Worm (Caenorhabditis elegans): ENCODE results near the gene scl-18.
A peak's percentile ranks its signal among the peaks of the same experiment; 100 is the strongest.

The scl-18 gene

DNA sequence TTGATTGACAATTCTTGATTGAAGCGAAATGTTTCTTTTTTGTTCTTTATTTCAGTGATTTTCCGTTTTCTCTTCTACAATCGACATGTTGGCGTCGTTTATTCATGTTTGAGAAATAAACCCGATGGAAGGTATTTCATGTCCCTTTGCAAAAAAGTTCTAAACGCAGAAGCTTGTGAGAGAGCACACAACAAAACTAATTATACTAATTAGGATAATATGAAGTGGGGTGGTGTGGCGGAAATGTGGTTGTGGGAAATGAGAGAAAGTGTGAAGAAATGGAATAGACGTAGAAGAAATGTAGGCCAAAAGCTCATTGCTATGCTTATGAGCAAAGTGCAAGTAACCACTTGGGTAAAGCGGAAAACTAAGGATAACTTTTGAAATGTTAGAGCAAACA lies 28.6 kb upstream of the scl-18 start:
- TF ChIP-seq ceh-82 (tag; optimal IDR thresholded peaks at IDR 0.05) (no peak), mbf-1 (tag; optimal IDR thresholded peaks at IDR 0.05) (no peak), zag-1 (tag; optimal IDR thresholded peaks at IDR 0.05) (no peak), ztf-1 (GFP tag; conservative IDR thresholded peaks at IDR 0.05) (no peak), unc-62 (GFP tag; optimal IDR thresholded peaks at IDR 0.05) (no peak), ZK546.5 (tag; optimal IDR thresholded peaks at IDR 0.05) (no peak), ztf-11 (tag; optimal IDR thresholded peaks at IDR 0.05) (no peak), lin-11 (tag; optimal IDR thresholded peaks at IDR 0.05) (no peak), ztf-4 (tag; optimal IDR thresholded peaks at IDR 0.05) (no peak), nhr-10 (tag; optimal IDR thresholded peaks at IDR 0.05) (no peak), ceh-16 (tag; optimal IDR thresholded peaks at IDR 0.05) (no peak)

DNA sequence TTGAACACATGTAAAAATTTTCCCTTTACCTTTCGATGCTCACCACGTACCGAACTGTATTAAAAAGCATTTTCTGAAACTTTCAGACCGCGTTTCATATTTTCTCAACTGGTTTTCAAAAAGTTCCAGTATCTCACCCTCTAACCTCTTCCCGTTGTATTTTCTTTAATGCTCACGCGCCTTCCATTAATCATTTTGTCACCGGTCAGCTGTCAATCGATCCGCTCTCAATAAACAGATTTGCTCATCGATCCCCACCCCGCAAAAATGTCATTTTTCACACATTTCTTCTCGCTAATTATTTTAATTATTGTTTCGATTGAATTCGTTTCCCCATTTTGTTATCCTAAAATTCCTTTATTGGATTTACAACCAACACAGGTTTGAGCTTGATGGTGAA lies 24.8 kb upstream of the scl-18 start, which contains the start of gene lpr-2:
lpr-2 (plus strand) TSS at position 189 of the 400 bp plus-strand sequence.
- TF ChIP-seq C34F6.9 (tag; optimal IDR thresholded peaks at IDR 0.05), result no peak
- TF ChIP-seq nhr-10 (tag; optimal IDR thresholded peaks at IDR 0.05), result no peak
- no peak for TF ChIP-seq elt-1 (tag; optimal IDR thresholded peaks at IDR 0.05)
- no peak for TF ChIP-seq ztf-11 (tag; optimal IDR thresholded peaks at IDR 0.05)
- TF ChIP-seq lin-13 (GFP tag; optimal IDR thresholded peaks at IDR 0.05), result no peak
- TF ChIP-seq nhr-6 (tag; optimal IDR thresholded peaks at IDR 0.05), result no peak
- no peak for TF ChIP-seq nhr-77 (tag; optimal IDR thresholded peaks at IDR 0.05)
- TF ChIP-seq aly-2 (tag; optimal IDR thresholded peaks at IDR 0.05), result no peak
- TF ChIP-seq F13H6.1 (tag; optimal IDR thresholded peaks at IDR 0.05), result no peak
- TF ChIP-seq nhr-23 (tag; optimal IDR thresholded peaks at IDR 0.05), result no peak
- no peak for TF ChIP-seq zag-1 (tag; optimal IDR thresholded peaks at IDR 0.05)
- TF ChIP-seq blmp-1 (tag; optimal IDR thresholded peaks at IDR 0.05; ENCODE audit: insufficient read depth), result no peak
- no peak for TF ChIP-seq nhr-21 (tag; optimal IDR thresholded peaks at IDR 0.05)
- TF ChIP-seq skn-1 (tag; optimal IDR thresholded peaks at IDR 0.05), result no peak
- no peak for TF ChIP-seq unc-62 (GFP tag; optimal IDR thresholded peaks at IDR 0.05)
- no peak for TF ChIP-seq ztf-4 (tag; optimal IDR thresholded peaks at IDR 0.05)
- TF ChIP-seq dmd-4 (tag; optimal IDR thresholded peaks at IDR 0.05), result no peak

DNA sequence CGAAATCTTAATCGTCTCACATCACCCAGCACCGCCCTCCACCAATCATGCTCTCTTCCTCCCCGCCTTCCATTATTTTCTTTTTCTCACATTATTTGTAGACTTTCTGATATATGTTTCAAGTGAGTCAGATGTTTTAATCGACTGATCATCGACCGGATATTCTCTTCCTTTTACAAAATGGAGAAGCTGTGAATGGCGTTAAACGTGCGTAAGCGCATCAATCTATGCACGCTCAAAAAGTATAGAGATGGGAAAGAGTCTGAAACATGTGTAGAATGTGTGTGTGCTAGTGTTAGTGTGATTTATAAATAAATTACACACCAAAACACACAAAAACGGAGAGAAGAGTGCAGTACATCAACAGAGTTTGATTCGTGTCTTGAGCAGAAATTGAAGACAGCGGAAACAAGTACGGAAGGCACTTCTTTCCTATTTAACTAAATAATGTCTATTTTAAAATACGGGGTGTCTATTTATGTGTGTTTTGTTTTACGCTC lies 22.8 kb upstream of the scl-18 start:
- TF ChIP-seq unc-55 (GFP tag; optimal IDR thresholded peaks at IDR 0.05), result peak; percentile 35
- no peak for TF ChIP-seq lin-13 (GFP tag; optimal IDR thresholded peaks at IDR 0.05)

DNA sequence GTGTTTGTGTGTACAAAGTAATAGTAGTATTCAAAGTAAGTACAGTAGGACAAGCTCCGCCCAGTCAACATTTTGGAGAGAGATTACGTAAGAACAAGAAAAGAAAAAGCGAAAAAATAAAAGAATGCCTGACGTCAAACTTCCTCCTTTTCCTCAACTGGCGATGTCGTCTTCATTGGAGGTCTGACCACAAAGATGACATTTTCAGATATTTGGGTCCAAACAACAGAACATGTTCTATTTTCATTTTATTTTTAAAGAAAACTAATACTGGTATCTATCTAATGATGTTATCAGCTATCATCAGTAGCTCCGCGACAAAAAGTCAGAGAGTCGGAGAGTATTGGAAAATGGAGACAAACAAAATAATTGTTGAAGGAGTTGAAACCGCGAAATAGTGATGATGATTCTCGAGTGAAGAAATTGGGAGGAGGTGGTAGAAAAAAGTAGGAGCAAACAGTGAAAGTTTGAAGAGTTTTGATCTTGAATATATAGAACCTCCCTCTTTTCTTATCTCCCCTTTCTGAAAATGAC lies 19.5 kb upstream of the scl-18 start, which contains the start of gene lips-5:
lips-5 (minus strand) TSS at position 51 of the 534 bp plus-strand sequence.
- peak; percentile 22 for TF ChIP-seq fos-1 (tag; optimal IDR thresholded peaks at IDR 0.05)
- TF ChIP-seq unc-62 (GFP tag; optimal IDR thresholded peaks at IDR 0.05), result no peak
- no peak for TF ChIP-seq lsy-2 (tag; optimal IDR thresholded peaks at IDR 0.05)
- TF ChIP-seq nhr-11 (tag; optimal IDR thresholded peaks at IDR 0.05), result no peak
- no peak for TF ChIP-seq blmp-1 (tag; optimal IDR thresholded peaks at IDR 0.05; ENCODE audit: insufficient read depth)
- TF ChIP-seq nhr-6 (tag; optimal IDR thresholded peaks at IDR 0.05), result no peak
- TF ChIP-seq Y55F3AM.14 (GFP tag; optimal IDR thresholded peaks at IDR 0.05), result no peak

DNA sequence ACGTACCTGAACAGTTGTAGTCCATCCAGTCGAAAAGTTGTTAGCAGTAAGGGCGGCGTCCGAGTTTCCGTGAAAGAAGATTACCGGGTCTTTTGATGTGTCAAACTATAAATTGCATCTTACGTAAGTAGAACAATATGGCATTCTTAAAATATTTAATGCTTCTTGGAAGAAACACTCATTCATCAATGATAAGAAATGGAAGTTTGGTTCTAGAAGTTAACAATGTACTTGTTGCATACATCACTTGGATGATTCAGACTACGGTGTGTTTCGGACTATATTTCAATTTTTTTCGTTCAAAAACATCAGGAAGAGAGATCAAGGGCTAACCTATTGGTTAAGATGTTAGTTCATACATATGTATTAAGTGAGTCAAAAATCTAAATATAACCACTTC lies 17.9 kb upstream of the scl-18 start:
- TF ChIP-seq elt-3 (tag; optimal IDR thresholded peaks at IDR 0.05) (no peak), nhr-77 (tag; optimal IDR thresholded peaks at IDR 0.05) (no peak), zag-1 (tag; optimal IDR thresholded peaks at IDR 0.05) (no peak), mbf-1 (tag; optimal IDR thresholded peaks at IDR 0.05) (no peak), nhr-21 (tag; optimal IDR thresholded peaks at IDR 0.05) (no peak), ceh-16 (tag; optimal IDR thresholded peaks at IDR 0.05) (no peak), unc-55 (GFP tag; optimal IDR thresholded peaks at IDR 0.05) (no peak), egl-27 (tag; optimal IDR thresholded peaks at IDR 0.05) (no peak), unc-62 (GFP tag; optimal IDR thresholded peaks at IDR 0.05) (no peak), sma-3 (GFP tag; optimal IDR thresholded peaks at IDR 0.05) (no peak), lin-13 (GFP tag; optimal IDR thresholded peaks at IDR 0.05) (no peak)

DNA sequence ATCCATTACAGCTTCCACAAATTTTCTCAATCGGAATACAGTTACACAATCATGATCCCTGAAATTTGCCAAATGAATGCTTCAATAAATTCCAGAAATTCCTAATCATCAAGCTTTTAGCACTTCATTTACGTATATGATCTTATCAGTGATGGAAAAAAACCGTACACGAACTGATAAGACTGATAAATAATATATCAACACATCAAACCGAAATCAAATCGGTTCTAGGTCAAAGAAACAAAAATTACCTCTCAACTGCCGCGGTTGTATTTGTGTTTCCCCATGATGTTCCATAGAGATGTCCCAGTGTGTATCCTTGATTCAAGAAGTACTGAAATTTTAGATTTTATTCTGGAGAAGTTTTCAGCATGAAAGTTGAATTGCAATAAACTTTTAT lies 16.8 kb upstream of the scl-18 start:
- TF ChIP-seq lin-39 (tag; optimal IDR thresholded peaks at IDR 0.05) (no peak), nhr-129 (tag; optimal IDR thresholded peaks at IDR 0.05) (no peak), ama-1 (optimal IDR thresholded peaks at IDR 0.05) (no peak), unc-62 (GFP tag; optimal IDR thresholded peaks at IDR 0.05) (no peak), elt-1 (tag; optimal IDR thresholded peaks at IDR 0.05) (no peak), lin-11 (tag; optimal IDR thresholded peaks at IDR 0.05) (no peak), Y55F3AM.14 (GFP tag; optimal IDR thresholded peaks at IDR 0.05) (no peak), ZK546.5 (tag; optimal IDR thresholded peaks at IDR 0.05) (no peak), F13H6.1 (tag; optimal IDR thresholded peaks at IDR 0.05) (no peak), fos-1 (tag; optimal IDR thresholded peaks at IDR 0.05) (peak; percentile 66), sma-9 (GFP tag; optimal IDR thresholded peaks at IDR 0.05) (peak; percentile 17), sma-9 (tag; optimal IDR thresholded peaks at IDR 0.05) (no peak), crh-2 (tag; optimal IDR thresholded peaks at IDR 0.05) (peak; percentile 15)
